Fruit fly (Drosophila melanogaster): ENCODE results near the gene CG8028.
A peak's percentile ranks its signal among the peaks of the same experiment; 100 is the strongest.

The CG8028 gene

DNA sequence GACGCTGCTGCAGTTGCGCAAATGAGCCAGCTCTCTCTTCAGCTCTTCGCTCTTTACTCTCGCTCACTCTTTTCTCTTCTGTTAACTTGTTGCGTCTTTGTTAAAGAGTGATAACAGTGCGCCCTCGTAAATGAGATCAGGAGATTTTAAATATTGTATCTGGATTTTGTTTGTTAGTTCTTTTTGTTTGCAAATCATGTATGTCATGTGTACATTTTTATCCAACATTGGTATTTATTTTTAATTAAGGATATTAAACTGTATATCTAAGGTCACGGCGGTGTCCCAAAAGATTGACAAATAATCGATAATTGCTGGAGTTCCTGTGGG lies 18.6 kb upstream of the CG8028 start (continued):
- peak; percentile 37; the same call in 2 of the 3 replicates for TF ChIP-seq Aef1 (GFP tag; IDR thresholded peaks at IDR 0.05)
- TF ChIP-seq Hand (GFP tag; optimal IDR thresholded peaks at IDR 0.05) = no peak
- no peak for TF ChIP-seq NC2α (GFP tag; optimal IDR thresholded peaks at IDR 0.05)
- peak; percentile 4 for TF ChIP-seq fd3F (GFP tag; optimal IDR thresholded peaks at IDR 0.05)
- TF ChIP-seq cwo (GFP tag; optimal IDR thresholded peaks at IDR 0.05) = no peak
- TF ChIP-seq CG6254 (GFP tag; optimal IDR thresholded peaks at IDR 0.05) = no peak
- TF ChIP-seq Nf-YC (tag; optimal IDR thresholded peaks at IDR 0.05) = no peak
- TF ChIP-seq bcd (GFP tag; optimal IDR thresholded peaks at IDR 0.05) = peak; percentile 15
- peak; percentile 52 for TF ChIP-seq Max (GFP tag; optimal IDR thresholded peaks at IDR 0.05)
- TF ChIP-seq ewg (GFP tag; optimal IDR thresholded peaks at IDR 0.05) = no peak
- no peak for TF ChIP-seq CG1024 (GFP tag; IDR thresholded peaks at IDR 0.05)
- no peak for TF ChIP-seq ssp (GFP tag; IDR thresholded peaks at IDR 0.05)
- peak; percentile 32 for TF ChIP-seq CG12219 (GFP tag; optimal IDR thresholded peaks at IDR 0.05)
- peak; percentile 49; the same call in 1 of the 2 replicates for TF ChIP-seq CG14014 (GFP tag; IDR thresholded peaks at IDR 0.05)
- peak; percentile 5 for TF ChIP-seq twi (tag; optimal IDR thresholded peaks at IDR 0.05)
- TF ChIP-seq CG18262 (tag; optimal IDR thresholded peaks at IDR 0.05) = peak; percentile 29
- TF ChIP-seq tin (GFP tag; optimal IDR thresholded peaks at IDR 0.05) = peak; percentile 18
- no peak for TF ChIP-seq toy (GFP tag; IDR thresholded peaks at IDR 0.05)
- peak in 1 of 2 experiments; percentile 10 for TF ChIP-seq dpn (GFP tag; optimal IDR thresholded peaks at IDR 0.05)
- peak; percentile 51; the same call in 1 of the 2 replicates for TF ChIP-seq CG32532 (GFP tag; IDR thresholded peaks at IDR 0.05)
- no peak for TF ChIP-seq CG4328 (GFP tag; optimal IDR thresholded peaks at IDR 0.05)
- TF ChIP-seq fd102C (GFP tag; optimal IDR thresholded peaks at IDR 0.05) = peak; percentile 59
- TF ChIP-seq hth (optimal IDR thresholded peaks at IDR 0.05) = no peak
- no peak for TF ChIP-seq inv (GFP tag; IDR thresholded peaks at IDR 0.05; ENCODE audit: partially characterized antibody)
- no peak for TF ChIP-seq mld (GFP tag; IDR thresholded peaks at IDR 0.05; ENCODE audit: partially characterized antibody)
- TF ChIP-seq esg (GFP tag; conservative IDR thresholded peaks at IDR 0.05) = no peak; the same call in 1 of the 2 replicates
- TF ChIP-seq Poxn (GFP tag; IDR thresholded peaks at IDR 0.05) = no peak
- TF ChIP-seq Sin3A (optimal IDR thresholded peaks at IDR 0.05) = no peak
- TF ChIP-seq CG1792 (GFP tag; optimal IDR thresholded peaks at IDR 0.05) = no peak
- no peak for TF ChIP-seq pb (GFP tag; optimal IDR thresholded peaks at IDR 0.05)
- TF ChIP-seq CG10959 (GFP tag; IDR thresholded peaks at IDR 0.05) = peak; percentile 42; the same call in 1 of the 2 replicates
- TF ChIP-seq CG17612 (GFP tag; IDR thresholded peaks at IDR 0.05) = no peak
- no peak for TF ChIP-seq kay (GFP tag; optimal IDR thresholded peaks at IDR 0.05)
- TF ChIP-seq lab (GFP tag; optimal IDR thresholded peaks at IDR 0.05) = no peak
- peak; percentile 54 for TF ChIP-seq ara (GFP tag; IDR thresholded peaks at IDR 0.05)
- TF ChIP-seq Hr39 (optimal IDR thresholded peaks at IDR 0.05) = no peak
- no peak for TF ChIP-seq CG9817 (tag; optimal IDR thresholded peaks at IDR 0.05)
- TF ChIP-seq maf-S (GFP tag; optimal IDR thresholded peaks at IDR 0.05) = no peak
- no peak for TF ChIP-seq Ets97D (GFP tag; optimal IDR thresholded peaks at IDR 0.05)
- peak in 1 of 2 experiments; percentile 93 for TF ChIP-seq Trl (optimal IDR thresholded peaks at IDR 0.05)
- no peak for TF ChIP-seq Trl (GFP tag; optimal IDR thresholded peaks at IDR 0.05)
- no peak for TF ChIP-seq CG9437 (GFP tag; optimal IDR thresholded peaks at IDR 0.05)
- TF ChIP-seq shn (GFP tag; optimal IDR thresholded peaks at IDR 0.05) = peak; percentile 18
- TF ChIP-seq Dip3 (GFP tag; optimal IDR thresholded peaks at IDR 0.05) = peak; percentile 37
- TF ChIP-seq CG17568 (GFP tag; optimal IDR thresholded peaks at IDR 0.05) = peak; percentile 60
- TF ChIP-seq H15 (GFP tag; IDR thresholded peaks at IDR 0.05) = no peak
- TF ChIP-seq nerfin-1 (tag; optimal IDR thresholded peaks at IDR 0.05) = no peak
- no peak for TF ChIP-seq Eip74EF (GFP tag; optimal IDR thresholded peaks at IDR 0.05)
- TF ChIP-seq lbe (GFP tag; optimal IDR thresholded peaks at IDR 0.05) = no peak
- TF ChIP-seq CG18011 (GFP tag; optimal IDR thresholded peaks at IDR 0.05) = no peak
- TF ChIP-seq Deaf1 (tag; optimal IDR thresholded peaks at IDR 0.05) = no peak
- TF ChIP-seq CG14965 (GFP tag; optimal IDR thresholded peaks at IDR 0.05; ENCODE audit: borderline replicate concordance) = no peak
- TF ChIP-seq CG1529 (GFP tag; optimal IDR thresholded peaks at IDR 0.05) = peak; percentile 32
